Worm (Caenorhabditis elegans) whole organism, L3 larva: ENCODE results near the gene hpk-1.

Experiments used
- ZK546.5 ChIP-seq: sonication (generic microtip); optimal IDR thresholded peaks from 2 replicates; lab custom pipeline; 2017; ENCODE audit warnings: missing biosample characterization, missing genetic modification characterization
- aly-2 ChIP-seq: fragments of 150-350 bp; optimal IDR thresholded peaks from 2 replicates; lab custom pipeline; 2014; ENCODE audit warnings: missing biosample characterization, missing genetic modification characterization
- ama-1 ChIP-seq: fragments of 150-350 bp; optimal IDR thresholded peaks from 2 replicates; lab custom pipeline; 2018
- ceh-16 ChIP-seq: sonication (generic microtip); optimal IDR thresholded peaks from 2 replicates; lab custom pipeline; 2017; ENCODE audit warnings: missing biosample characterization, missing genetic modification characterization
- ceh-28 ChIP-seq: fragments of 150-350 bp; optimal IDR thresholded peaks from 2 replicates; lab custom pipeline; 2014; ENCODE audit warnings: missing biosample characterization, missing genetic modification reagents, missing genetic modification characterization
- ceh-82 ChIP-seq: fragments of 150-350 bp; optimal IDR thresholded peaks from 2 replicates; lab custom pipeline; 2014; ENCODE audit warnings: missing biosample characterization, missing genetic modification characterization
- ceh-9 ChIP-seq: sonication (generic microtip); optimal IDR thresholded peaks from 2 replicates; lab custom pipeline; 2018; ENCODE audit warnings: missing biosample characterization, missing genetic modification characterization
- egl-27 ChIP-seq: sonication (generic microtip); optimal IDR thresholded peaks from 4 replicates; lab custom pipeline; 2017; ENCODE audit warnings: missing biosample characterization, missing genetic modification reagents, missing genetic modification characterization
- egl-5 ChIP-seq: fragments of 150-350 bp; optimal IDR thresholded peaks from 2 replicates; lab custom pipeline; 2017; ENCODE audit warnings: missing biosample characterization, missing genetic modification reagents, missing genetic modification characterization, inconsistent platforms
- elt-1 ChIP-seq: fragments of 150-350 bp; optimal IDR thresholded peaks from 2 replicates; lab custom pipeline; 2014; ENCODE audit warnings: missing biosample characterization, missing genetic modification characterization
- elt-2 ChIP-seq: sonication (generic microtip); optimal IDR thresholded peaks from 2 replicates; lab custom pipeline; 2016; ENCODE audit warnings: missing genetic modification reagents, mild to moderate bottlenecking, missing genetic modification characterization, missing compliant biosample characterization
- elt-3 ChIP-seq, 3 experiments: fragments of 150-350 bp in 1 of 3; sonication (generic microtip) in 2 of 3; optimal IDR thresholded peaks; 2 replicates in 2 of 3; 4 replicates in 1 of 3; lab custom pipeline; 2014 to 2017; ENCODE audit warnings: missing biosample characterization in 3 of 3, missing genetic modification characterization in 3 of 3
- eor-1 ChIP-seq, 2 experiments: fragments of 150-350 bp; optimal IDR thresholded peaks; 2 replicates each; lab custom pipeline; 2014 to 2018; ENCODE audit warnings: missing biosample characterization in 2 of 2, missing genetic modification characterization in 2 of 2
- fkh-10 ChIP-seq: sonication (generic microtip); optimal IDR thresholded peaks from 2 replicates; lab custom pipeline; 2017; ENCODE audit warnings: missing biosample characterization, missing genetic modification reagents, missing genetic modification characterization
- fkh-2 ChIP-seq: fragments of 150-350 bp; optimal IDR thresholded peaks from 2 replicates; lab custom pipeline; 2014; ENCODE audit warnings: missing biosample characterization, missing genetic modification reagents, missing genetic modification characterization
- fos-1 ChIP-seq: fragments of 150-350 bp; optimal IDR thresholded peaks from 2 replicates; lab custom pipeline; 2014; ENCODE audit warnings: missing biosample characterization, missing genetic modification characterization
- hmg-11 ChIP-seq: sonication (generic microtip); optimal IDR thresholded peaks from 2 replicates; lab custom pipeline; 2016; ENCODE audit warnings: missing genetic modification characterization, missing compliant biosample characterization
- jun-1 ChIP-seq: fragments of 150-350 bp; optimal IDR thresholded peaks from 2 replicates; lab custom pipeline; 2014; ENCODE audit warnings: missing biosample characterization, missing genetic modification reagents, missing genetic modification characterization
- lin-15B ChIP-seq: fragments of 150-350 bp; optimal IDR thresholded peaks from 2 replicates; lab custom pipeline; 2014; ENCODE audit warnings: missing biosample characterization, missing genetic modification characterization
- lin-39 ChIP-seq: fragments of 150-350 bp; optimal IDR thresholded peaks from 2 replicates; lab custom pipeline; 2018; ENCODE audit warnings: missing biosample characterization, missing genetic modification reagents, missing genetic modification characterization
- lsy-12 ChIP-seq: sonication (generic microtip); optimal IDR thresholded peaks from 2 replicates; lab custom pipeline; 2016; ENCODE audit warnings: mild to moderate bottlenecking, missing genetic modification characterization, missing compliant biosample characterization
- mdl-1 ChIP-seq: fragments of 150-350 bp; optimal IDR thresholded peaks from 2 replicates; lab custom pipeline; 2014; ENCODE audit warnings: missing biosample characterization, missing genetic modification characterization
- nfya-1 ChIP-seq: sonication (generic microtip); optimal IDR thresholded peaks from 2 replicates; lab custom pipeline; 2017; ENCODE audit warnings: missing genetic modification characterization, mild to moderate bottlenecking, missing compliant biosample characterization, antibody characterized with exemption, moderate library complexity; ENCODE audit not compliant: insufficient read depth
- nhr-11 ChIP-seq: fragments of 150-350 bp; optimal IDR thresholded peaks from 2 replicates; lab custom pipeline; 2014; ENCODE audit warnings: missing biosample characterization, missing genetic modification characterization
- nhr-12 ChIP-seq: fragments of 150-350 bp; optimal IDR thresholded peaks from 2 replicates; lab custom pipeline; 2014; ENCODE audit warnings: missing biosample characterization, missing genetic modification characterization
- nhr-23 ChIP-seq: fragments of 150-350 bp; optimal IDR thresholded peaks from 2 replicates; lab custom pipeline; 2014; ENCODE audit warnings: missing biosample characterization, missing genetic modification reagents, missing genetic modification characterization
- nhr-237 ChIP-seq: fragments of 150-350 bp; optimal IDR thresholded peaks from 2 replicates; lab custom pipeline; 2014; ENCODE audit warnings: missing biosample characterization, missing genetic modification characterization
- nhr-25 ChIP-seq: sonication (generic microtip); optimal IDR thresholded peaks from 2 replicates; lab custom pipeline; 2017; ENCODE audit warnings: missing biosample characterization, missing genetic modification characterization
- nhr-28 ChIP-seq: fragments of 150-350 bp; optimal IDR thresholded peaks from 2 replicates; lab custom pipeline; 2014; ENCODE audit warnings: missing biosample characterization, missing genetic modification characterization
- nhr-43 ChIP-seq: sonication (generic microtip); optimal IDR thresholded peaks from 2 replicates; lab custom pipeline; 2016; ENCODE audit warnings: mild to moderate bottlenecking, missing genetic modification characterization, missing compliant biosample characterization; ENCODE audit not compliant: poor library complexity, severe bottlenecking
- nhr-67 ChIP-seq: fragments of 150-350 bp; optimal IDR thresholded peaks from 2 replicates; lab custom pipeline; 2014; ENCODE audit warnings: missing biosample characterization, missing genetic modification characterization
- nhr-76 ChIP-seq: fragments of 150-350 bp; sonication (generic microtip); optimal IDR thresholded peaks from 5 replicates; lab custom pipeline; 2014; ENCODE audit warnings: missing biosample characterization, missing genetic modification characterization
- nhr-77 ChIP-seq: fragments of 150-350 bp; optimal IDR thresholded peaks from 2 replicates; lab custom pipeline; 2014; ENCODE audit warnings: missing biosample characterization, missing genetic modification characterization
- pha-4 ChIP-seq: fragments of 150-350 bp; optimal IDR thresholded peaks from 2 replicates; lab custom pipeline; 2014; ENCODE audit warnings: missing biosample characterization, missing genetic modification reagents, missing genetic modification characterization
- pqm-1 ChIP-seq: fragments of 150-350 bp; optimal IDR thresholded peaks from 2 replicates; lab custom pipeline; 2017; ENCODE audit warnings: missing biosample characterization, missing genetic modification characterization, inconsistent platforms
- sea-2 ChIP-seq: fragments of 150-350 bp; sonication (generic microtip); optimal IDR thresholded peaks from 4 replicates; lab custom pipeline; 2014; ENCODE audit warnings: missing biosample characterization, missing genetic modification reagents, missing genetic modification characterization
- skn-1 ChIP-seq: fragments of 150-350 bp; optimal IDR thresholded peaks from 2 replicates; lab custom pipeline; 2014; ENCODE audit warnings: missing biosample characterization, missing genetic modification characterization
- snpc-4 ChIP-seq: fragments of 150-350 bp; optimal IDR thresholded peaks from 2 replicates; lab custom pipeline; 2014; ENCODE audit warnings: missing biosample characterization, missing genetic modification characterization
- tbx-2 ChIP-seq: sonication (generic microtip); optimal IDR thresholded peaks from 2 replicates; lab custom pipeline; 2016; ENCODE audit warnings: mild to moderate bottlenecking, missing genetic modification characterization, missing compliant biosample characterization
- unc-39 ChIP-seq: sonication (generic microtip); optimal IDR thresholded peaks from 4 replicates; lab custom pipeline; 2017; ENCODE audit warnings: missing biosample characterization, missing genetic modification characterization
- unc-62 ChIP-seq: fragments of 150-350 bp; sonication (generic microtip); optimal IDR thresholded peaks from 4 replicates; lab custom pipeline; 2014; ENCODE audit warnings: missing biosample characterization, missing genetic modification reagents, missing genetic modification characterization
- ztf-4 ChIP-seq: fragments of 150-350 bp; optimal IDR thresholded peaks from 2 replicates; lab custom pipeline; 2014; ENCODE audit warnings: missing biosample characterization, missing genetic modification characterization

Gene hpk-1

DNA sequence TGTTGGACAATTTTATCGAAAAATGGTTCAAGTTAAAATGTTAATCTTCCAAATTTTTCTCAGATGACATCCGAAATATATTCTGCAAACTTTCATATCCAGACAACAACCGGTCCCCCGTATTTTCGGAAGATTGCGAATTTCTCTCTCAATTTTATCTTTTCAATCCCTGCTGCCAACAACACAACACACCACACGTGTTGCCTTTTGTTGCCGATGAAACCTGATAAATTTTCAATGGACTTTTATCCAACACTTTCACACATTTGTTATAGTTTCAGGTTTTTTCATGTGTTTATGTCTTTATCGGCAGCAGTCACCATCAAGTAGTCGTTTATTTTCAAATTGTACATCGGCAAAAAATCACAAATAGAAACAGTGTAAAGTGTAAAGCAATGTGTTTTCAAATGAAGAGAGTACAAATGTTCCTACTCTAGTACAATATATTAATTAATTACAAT, 29.2 kb upstream of the hpk-1 start (continued):
- no peak for TF ChIP-seq nhr-11 (tag; lab: Kevin White, UChicago)
- peak; percentile 2 for TF ChIP-seq lsy-12
- TF ChIP-seq aly-2 (tag; lab: Kevin White, UChicago), result no peak
- no peak for TF ChIP-seq eor-1 (tag; optimal IDR thresholded peaks at IDR 0.05; lab: Kevin White, UChicago)
- no peak for TF ChIP-seq unc-62 (GFP tag; lab: Kevin White, UChicago)
- TF ChIP-seq nhr-77 (tag; lab: Kevin White, UChicago), result no peak
- TF ChIP-seq pha-4 (tag; lab: Kevin White, UChicago), result peak; percentile 17
- TF ChIP-seq elt-2 (tag; lab: Kevin White, UChicago), result peak; percentile 53
- TF ChIP-seq skn-1, result no peak
- no peak for TF ChIP-seq unc-39
- no peak for TF ChIP-seq tbx-2
- peak; percentile 68 for TF ChIP-seq nhr-43
- TF ChIP-seq fkh-10 (GFP tag; lab: Kevin White, UChicago), result no peak
- TF ChIP-seq nhr-76 (tag; lab: Kevin White, UChicago), result no peak
- no peak for TF ChIP-seq ceh-28 (tag; lab: Kevin White, UChicago)
- no peak for TF ChIP-seq nhr-12 (tag; lab: Kevin White, UChicago)
- no peak for TF ChIP-seq jun-1

DNA sequence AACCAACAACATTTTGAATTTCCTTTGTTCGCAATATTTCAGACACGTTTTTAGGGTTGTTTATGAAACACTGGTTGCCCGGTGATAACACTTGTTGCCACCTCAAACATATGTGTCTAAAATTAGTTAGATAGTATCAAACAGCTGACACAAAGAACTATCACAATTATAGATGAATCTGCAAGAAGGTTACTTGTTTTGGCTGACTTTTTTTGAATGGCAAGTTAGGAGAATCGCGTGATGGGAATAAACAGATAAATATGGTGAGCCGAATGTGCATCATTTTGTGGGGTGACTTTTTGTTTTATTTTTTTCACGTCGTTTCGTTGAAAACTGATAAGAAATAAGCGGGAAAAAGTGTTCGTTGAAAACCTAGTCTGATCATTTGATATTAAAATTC, 28.0 kb upstream of the hpk-1 start:
- no peak for TF ChIP-seq nhr-25 (tag; lab: Kevin White, UChicago)
- no peak for TF ChIP-seq skn-1
- TF ChIP-seq ZK546.5, result no peak
- no peak for TF ChIP-seq unc-39
- TF ChIP-seq nhr-11 (tag; lab: Kevin White, UChicago), result no peak
- TF ChIP-seq ama-1 (lab: Kevin White, UChicago), result no peak
- TF ChIP-seq nhr-77 (tag; lab: Kevin White, UChicago), result no peak
- no peak for TF ChIP-seq fkh-2 (tag; lab: Kevin White, UChicago)
- TF ChIP-seq tbx-2, result no peak
- TF ChIP-seq elt-1 (tag; lab: Kevin White, UChicago), result peak; percentile 28
- TF ChIP-seq ceh-28 (tag; lab: Kevin White, UChicago), result no peak
- TF ChIP-seq pha-4 (tag; lab: Kevin White, UChicago), result peak; percentile 42
- no peak for TF ChIP-seq aly-2 (tag; lab: Kevin White, UChicago)
- no peak for TF ChIP-seq lsy-12
- TF ChIP-seq pqm-1, result peak; percentile 91
- peak; percentile 89 for TF ChIP-seq elt-2 (tag; lab: Kevin White, UChicago)
- no peak for TF ChIP-seq nhr-23
- TF ChIP-seq fos-1, result no peak
- TF ChIP-seq ztf-4 (tag; lab: Kevin White, UChicago), result no peak

DNA sequence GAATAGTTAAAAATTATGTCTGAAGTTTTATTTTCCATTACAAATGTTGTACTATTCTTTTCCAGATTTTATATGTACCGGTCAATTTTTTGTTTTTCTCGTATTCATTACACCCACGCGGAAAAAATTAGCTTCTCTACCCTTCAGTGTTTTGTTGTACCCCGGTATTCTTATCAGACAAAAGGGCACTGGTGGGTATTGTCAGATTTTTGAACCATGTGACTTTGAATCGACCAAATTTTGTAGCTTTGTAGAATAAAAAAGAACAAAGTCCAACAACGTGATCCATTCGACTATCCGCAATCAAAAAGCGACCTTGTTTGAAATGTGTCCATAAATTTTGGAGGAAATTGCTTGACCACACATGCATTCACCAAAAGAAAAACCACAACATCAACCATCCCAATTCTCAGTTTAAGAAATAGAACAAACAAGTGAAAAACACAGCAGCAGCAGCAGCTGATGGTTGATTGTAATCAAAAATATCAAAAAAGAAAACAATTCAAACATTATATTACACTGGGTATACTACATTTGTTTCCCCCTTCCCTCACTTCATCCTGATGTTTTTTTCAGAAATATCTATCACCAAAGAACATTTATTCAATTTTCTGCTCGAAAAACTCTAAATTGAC, 27.5 kb upstream of the hpk-1 start:
- no peak for TF ChIP-seq unc-39
- no peak for TF ChIP-seq hmg-11
- TF ChIP-seq fkh-2 (tag; lab: Kevin White, UChicago), result no peak
- no peak for TF ChIP-seq nfya-1
- no peak for TF ChIP-seq nhr-28 (tag; lab: Kevin White, UChicago)
- no peak for TF ChIP-seq tbx-2
- no peak for TF ChIP-seq ceh-82 (tag; lab: Kevin White, UChicago)
- no peak for TF ChIP-seq elt-3 (tag; optimal IDR thresholded peaks at IDR 0.05; lab: Kevin White, UChicago)
- no peak for TF ChIP-seq ama-1 (lab: Kevin White, UChicago)
- no peak for TF ChIP-seq nhr-237 (tag; lab: Kevin White, UChicago)
- peak; percentile 37 for TF ChIP-seq pqm-1
- peak; percentile 38 for TF ChIP-seq nhr-43
- TF ChIP-seq pha-4 (tag; lab: Kevin White, UChicago), result peak; percentile 9
- no peak for TF ChIP-seq elt-1 (tag; lab: Kevin White, UChicago)
- TF ChIP-seq ceh-16, result no peak
- no peak for TF ChIP-seq nhr-11 (tag; lab: Kevin White, UChicago)
- no peak for TF ChIP-seq lin-15B (tag; lab: Kevin White, UChicago)
- TF ChIP-seq snpc-4 (tag; lab: Kevin White, UChicago), result no peak
- TF ChIP-seq mdl-1, result no peak
- TF ChIP-seq egl-5 (tag; lab: Kevin White, UChicago), result no peak
- TF ChIP-seq fos-1, result no peak
- TF ChIP-seq ceh-9 (tag; lab: Kevin White, UChicago), result no peak
- TF ChIP-seq jun-1, result peak; percentile 58
- no peak for TF ChIP-seq nhr-67 (tag; lab: Kevin White, UChicago)
- peak; percentile 42 for TF ChIP-seq elt-2 (tag; lab: Kevin White, UChicago)
- TF ChIP-seq egl-27 (tag; lab: Kevin White, UChicago), result no peak
- TF ChIP-seq ZK546.5, result no peak
- TF ChIP-seq nhr-77 (tag; lab: Kevin White, UChicago), result no peak
- TF ChIP-seq ztf-4 (tag; lab: Kevin White, UChicago), result no peak
- TF ChIP-seq eor-1 (tag; optimal IDR thresholded peaks at IDR 0.05; lab: Kevin White, UChicago), result no peak
- TF ChIP-seq sea-2 (GFP tag; lab: Kevin White, UChicago), result no peak
- no peak for TF ChIP-seq lin-39
